Fruit fly (Drosophila melanogaster) whole organism, embryonic: ENCODE results near the gene Ugt36F1.

Source experiments
- Abd-B ChIP-seq: fragments of 200-800 bp; sonication (Bioruptor generic); optimal IDR thresholded peaks from 2 replicates; lab custom pipeline; 2018; ENCODE audit warnings: missing biosample characterization, mild to moderate bottlenecking, missing genetic modification characterization, moderate library complexity
- CG1233 ChIP-seq: fragments of 200-800 bp; sonication (Bioruptor generic); optimal IDR thresholded peaks from 4 replicates; lab custom pipeline; 2018; ENCODE audit warnings: missing biosample characterization, mild to moderate bottlenecking, missing genetic modification characterization
- CG13287 ChIP-seq: fragments of 200-800 bp; sonication (Bioruptor generic); IDR thresholded peaks from 2 replicates; pipeline ENCODE4 v1.3.6; 2022; ENCODE audit warnings: missing biosample characterization, missing genetic modification characterization; ENCODE audit not compliant: partially characterized antibody
- CG15269 ChIP-seq: fragments of 200-800 bp; sonication (Bioruptor generic); optimal IDR thresholded peaks from 2 replicates; lab custom pipeline; 2018; ENCODE audit warnings: missing biosample characterization, mild to moderate bottlenecking, missing genetic modification characterization, moderate library complexity
- CG15479 ChIP-seq: fragments of 200-800 bp; sonication (Bioruptor generic); optimal IDR thresholded peaks from 3 replicates; lab custom pipeline; 2019; ENCODE audit warnings: missing biosample characterization, mild to moderate bottlenecking, missing genetic modification characterization, moderate library complexity
- CG4404 ChIP-seq: fragments of 200-800 bp; sonication (Bioruptor generic); IDR thresholded peaks from 2 replicates; pipeline ENCODE4 v1.3.6; 2022; ENCODE audit warnings: missing biosample characterization, missing genetic modification characterization
- ap ChIP-seq: fragments of 200-800 bp; sonication (Bioruptor generic); IDR thresholded peaks from 2 replicates; pipeline ENCODE4 v1.3.6; 2022; ENCODE audit warnings: missing biosample characterization, missing genetic modification characterization
- bbx ChIP-seq: fragments of 200-800 bp; sonication (Bioruptor generic); IDR thresholded peaks from 2 replicates; pipeline ENCODE4 v1.3.6; 2022; ENCODE audit warnings: missing biosample characterization, missing genetic modification characterization; ENCODE audit not compliant: partially characterized antibody
- dmrt99B ChIP-seq: fragments of 200-800 bp; sonication (Bioruptor generic); optimal IDR thresholded peaks from 2 replicates; lab custom pipeline; 2018; ENCODE audit warnings: missing biosample characterization, mild to moderate bottlenecking, missing genetic modification characterization, moderate library complexity
- ind ChIP-seq: fragments of 200-800 bp; sonication (Bioruptor generic); optimal IDR thresholded peaks from 3 replicates; lab custom pipeline; 2016; ENCODE audit warnings: missing biosample characterization, missing genetic modification characterization
- lab ChIP-seq: fragments of 200-800 bp; sonication (Bioruptor generic); optimal IDR thresholded peaks from 3 replicates; lab custom pipeline; 2017; ENCODE audit warnings: missing biosample characterization, missing genetic modification characterization, mild to moderate bottlenecking, moderate library complexity, missing genetic modification reagents
- pita ChIP-seq: fragments of 200-800 bp; sonication (Bioruptor generic); optimal IDR thresholded peaks from 2 replicates; lab custom pipeline; 2017; ENCODE audit warnings: missing biosample characterization, mild to moderate bottlenecking, missing genetic modification characterization
- wor ChIP-seq: fragments of 200-800 bp; sonication (Bioruptor generic); IDR thresholded peaks from 2 replicates; pipeline ENCODE4 v1.3.6; 2022; ENCODE audit warnings: missing biosample characterization, missing genetic modification characterization

DNA sequence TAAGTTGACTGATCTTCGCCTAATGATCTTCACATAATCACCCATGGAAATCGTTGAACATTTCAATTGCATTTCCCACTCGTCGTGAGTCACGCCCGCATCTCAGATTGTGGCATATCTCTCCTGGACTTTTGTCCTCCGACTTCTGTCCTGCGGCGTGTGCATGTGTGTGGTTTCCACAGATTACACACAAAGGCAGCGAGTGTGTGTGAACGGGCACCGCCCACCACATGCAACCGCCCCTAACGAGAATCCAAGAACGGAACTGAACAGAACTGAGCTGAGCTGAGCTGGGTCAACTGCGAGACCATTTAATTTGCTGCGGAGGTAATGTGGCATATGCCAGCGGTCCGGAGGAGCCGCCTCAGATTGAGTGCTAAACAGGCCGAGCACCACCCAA, 17.4 kb upstream of the Ugt36F1 start:
- TF ChIP-seq wor (GFP tag; lab: Robert Waterston, UW) (no peak), CG15479 (GFP tag; lab: Kevin White, UChicago) (no peak), ap (GFP tag; lab: Robert Waterston, UW) (no peak), CG4404 (GFP tag; lab: Robert Waterston, UW) (no peak), CG15269 (tag; lab: Kevin White, UChicago) (no peak), lab (GFP tag; lab: Kevin White, UChicago) (no peak), CG13287 (no peak), pita (GFP tag; lab: Kevin White, UChicago) (no peak), CG1233 (GFP tag; lab: Kevin White, UChicago) (no peak), Abd-B (no peak), dmrt99B (tag; lab: Kevin White, UChicago) (no peak), ind (GFP tag; lab: Kevin White, UChicago) (no peak), bbx (GFP tag; lab: Robert Waterston, UW) (no peak)
